Worm (Caenorhabditis elegans) whole organism, midembryonic: ENCODE results near the gene ttr-40.

Source experiments
- cog-1 ChIP-seq: sonication (generic microtip); optimal IDR thresholded peaks from 2 replicates; lab custom pipeline; 2016; ENCODE audit warnings: missing genetic modification characterization, missing compliant biosample characterization
- tab-1 ChIP-seq: fragments of 200-800 bp; sonication (Bioruptor generic); IDR thresholded peaks from 2 replicates; pipeline ENCODE4 v1.3.6; 2022; ENCODE audit warnings: missing genetic modification characterization, missing compliant biosample characterization

- TF ChIP-seq cog-1 (tag; lab: Kevin White, UChicago), result no peak
- no peak for TF ChIP-seq tab-1
These were observed 16.8 kb downstream of the ttr-40 start for ce11 chrV:9338452-9338851.
